Worm (Caenorhabditis elegans): Measurements from ENCODE around the gene asp-2.

ce11 chrV:9217158-9217557, 14.3 kb downstream of the asp-2 start, which contains the start of gene pacs-1:
- TF ChIP-seq flt-1 (GFP tag; IDR thresholded peaks at IDR 0.05) (no peak), klf-2 (GFP tag; conservative IDR thresholded peaks at IDR 0.05) (no peak), tab-1 (GFP tag; IDR thresholded peaks at IDR 0.05) (no peak), T22C8.4 (GFP tag; IDR thresholded peaks at IDR 0.05) (no peak), ztf-23 (GFP tag; IDR thresholded peaks at IDR 0.05) (no peak), med-1 (GFP tag; optimal IDR thresholded peaks at IDR 0.05; ENCODE audit: insufficient read depth) (no peak), cog-1 (tag; optimal IDR thresholded peaks at IDR 0.05) (no peak), ztf-29 (GFP tag; IDR thresholded peaks at IDR 0.05) (no peak), ref-1 (GFP tag; conservative IDR thresholded peaks at IDR 0.05) (no peak)

Data from whole organism, midembryonic.